Worm (Caenorhabditis elegans) whole organism, early embryonic: ENCODE data around the gene fbxb-98.
"Not testable (repeated sequence)": the region's sequence is repeated elsewhere in the genome, so short reads cannot be mapped to it uniquely, and the experiment has no call there.

Experiments used
- B0310.2 ChIP-seq: sonication (generic microtip); optimal IDR thresholded peaks from 2 replicates; lab custom pipeline; 2016; ENCODE audit warnings: mild to moderate bottlenecking, missing genetic modification characterization, missing compliant biosample characterization
- F13C5.2 ChIP-seq: sonication (generic microtip); optimal IDR thresholded peaks from 2 replicates; lab custom pipeline; 2017; ENCODE audit warnings: mild to moderate bottlenecking, missing genetic modification characterization, inconsistent platforms, missing compliant biosample characterization
- aly-1 ChIP-seq: sonication (generic microtip); optimal IDR thresholded peaks from 2 replicates; lab custom pipeline; 2016; ENCODE audit warnings: missing genetic modification characterization, missing compliant biosample characterization
- ama-1 ChIP-seq: fragments of 150-350 bp; optimal IDR thresholded peaks from 2 replicates; lab custom pipeline; 2014
- ceh-13 ChIP-seq: fragments of 200-800 bp; sonication (Bioruptor generic); optimal IDR thresholded peaks from 2 replicates; lab custom pipeline; 2018; ENCODE audit warnings: mild to moderate bottlenecking, missing genetic modification characterization, missing compliant biosample characterization
- ceh-36 ChIP-seq: sonication (generic microtip); optimal IDR thresholded peaks from 2 replicates; lab custom pipeline; 2016; ENCODE audit warnings: missing genetic modification characterization, inconsistent platforms, missing compliant biosample characterization
- ets-7 ChIP-seq: sonication (generic microtip); optimal IDR thresholded peaks from 2 replicates; lab custom pipeline; 2016; ENCODE audit warnings: missing genotype, missing genetic modification characterization, missing compliant biosample characterization
- flt-1 ChIP-seq: fragments of 200-800 bp; sonication (Bioruptor generic); IDR thresholded peaks from 2 replicates; pipeline ENCODE4 v1.3.6; 2022; ENCODE audit warnings: missing genetic modification characterization, missing compliant biosample characterization
- hmbx-1 ChIP-seq: sonication (generic microtip); optimal IDR thresholded peaks from 2 replicates; lab custom pipeline; 2016; ENCODE audit warnings: mild to moderate bottlenecking, missing genetic modification characterization, missing compliant biosample characterization
- hmg-4 ChIP-seq: fragments of 200-800 bp; sonication (Bioruptor generic); optimal IDR thresholded peaks from 2 replicates; lab custom pipeline; 2018; ENCODE audit warnings: mild to moderate bottlenecking, missing genetic modification characterization, missing compliant biosample characterization
- hnd-1 ChIP-seq: sonication (generic microtip); optimal IDR thresholded peaks from 2 replicates; lab custom pipeline; 2016; ENCODE audit warnings: missing genetic modification characterization, missing compliant biosample characterization
- pes-1 ChIP-seq: fragments of 200-800 bp; sonication (Bioruptor generic); IDR thresholded peaks from 2 replicates; pipeline ENCODE4 v1.3.6; 2022; ENCODE audit warnings: missing genetic modification reagents, missing genetic modification characterization, missing compliant biosample characterization
- scrt-1 ChIP-seq: fragments of 200-800 bp; sonication (Bioruptor generic); IDR thresholded peaks from 2 replicates; pipeline ENCODE4 v1.3.6; 2022; ENCODE audit warnings: missing genetic modification characterization, missing compliant biosample characterization
- sea-1 ChIP-seq: fragments of 200-800 bp; sonication (Bioruptor generic); conservative IDR thresholded peaks from 2 replicates; pipeline ENCODE4 v1.3.6; 2022; ENCODE audit warnings: missing genetic modification characterization, missing compliant biosample characterization
- tbx-11 ChIP-seq: fragments of 200-800 bp; sonication (Bioruptor generic); IDR thresholded peaks from 2 replicates; pipeline ENCODE4 v1.3.6; 2022; ENCODE audit warnings: missing genetic modification characterization, missing compliant biosample characterization
- tbx-37 ChIP-seq: fragments of 200-800 bp; sonication (Bioruptor generic); conservative IDR thresholded peaks from 2 replicates; pipeline ENCODE4 v1.3.6; 2022; ENCODE audit warnings: missing genetic modification reagents, missing genetic modification characterization, missing compliant biosample characterization
- tra-4 ChIP-seq: sonication (generic microtip); optimal IDR thresholded peaks from 2 replicates; lab custom pipeline; 2017; ENCODE audit warnings: missing genetic modification characterization, missing compliant biosample characterization

Gene fbxb-98

DNA sequence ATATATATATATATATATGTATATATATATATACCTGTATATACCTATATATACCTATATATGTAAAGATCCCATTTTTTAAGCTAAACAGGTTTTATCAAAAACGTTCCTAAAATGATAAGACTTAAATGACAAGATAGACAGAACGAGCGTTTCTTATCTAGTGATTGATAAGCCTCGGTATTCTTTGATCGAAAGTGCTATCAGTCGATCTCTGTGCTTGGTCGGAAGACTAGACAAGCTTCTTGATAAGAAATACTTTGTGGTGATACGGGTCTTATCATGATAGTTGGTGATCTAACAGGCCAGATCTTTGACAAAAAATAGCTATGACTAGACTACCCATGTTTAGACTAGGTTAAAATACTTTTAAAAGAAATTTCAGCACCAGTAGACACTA lies 10.7 kb upstream of the fbxb-98 start:
- TF ChIP-seq tbx-11 (GFP tag; lab: Robert Waterston, UW), result no peak
- no peak for TF ChIP-seq scrt-1 (GFP tag; lab: Robert Waterston, UW)
- TF ChIP-seq ceh-36 (tag; lab: Kevin White, UChicago), result no peak
- TF ChIP-seq ets-7 (tag; lab: Kevin White, UChicago), result no peak
- no peak for TF ChIP-seq hnd-1
- no peak for TF ChIP-seq flt-1 (GFP tag; lab: Robert Waterston, UW)
- no peak for TF ChIP-seq hmbx-1 (tag; lab: Kevin White, UChicago)
- no peak for TF ChIP-seq sea-1 (GFP tag; lab: Robert Waterston, UW)
- no peak for TF ChIP-seq tra-4 (tag; lab: Kevin White, UChicago)
- no peak for TF ChIP-seq aly-1 (tag; lab: Kevin White, UChicago)
- no peak for TF ChIP-seq tbx-37 (GFP tag; lab: Robert Waterston, UW)
- TF ChIP-seq hmg-4 (GFP tag; lab: Kevin White, UChicago), result no peak
- TF ChIP-seq ceh-13, result no peak
- TF ChIP-seq F13C5.2 (tag; lab: Kevin White, UChicago), result no peak
- TF ChIP-seq pes-1 (GFP tag; lab: Robert Waterston, UW), result no peak
- TF ChIP-seq ama-1 (lab: Kevin White, UChicago), result no peak
- TF ChIP-seq B0310.2 (tag; lab: Kevin White, UChicago), result no peak

DNA sequence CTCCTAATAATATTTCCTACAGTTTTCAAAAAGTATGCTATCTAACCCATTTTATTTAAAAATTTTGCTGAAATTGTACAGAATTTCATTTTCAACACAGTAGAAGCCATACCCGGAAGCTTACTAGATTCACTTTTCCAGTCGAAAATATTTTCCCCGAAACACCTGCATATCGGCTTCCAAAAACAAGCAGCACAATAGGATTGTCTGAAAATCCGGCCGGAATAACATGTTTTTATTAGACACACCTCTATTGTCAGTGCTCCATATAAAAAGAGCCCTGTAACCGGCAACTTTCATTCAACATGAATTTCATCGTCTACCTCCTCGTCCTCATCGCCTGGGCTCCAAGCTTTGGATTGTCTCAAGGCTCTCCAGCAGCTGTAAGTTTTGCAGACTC lies 9.9 kb upstream of the fbxb-98 start, which contains the start of gene C52E2.2:
C52E2.2 (plus strand) TSS at position 301 of the 400 bp plus-strand sequence.
- no peak for TF ChIP-seq hnd-1
- TF ChIP-seq F13C5.2 (tag; lab: Kevin White, UChicago), result no peak

DNA sequence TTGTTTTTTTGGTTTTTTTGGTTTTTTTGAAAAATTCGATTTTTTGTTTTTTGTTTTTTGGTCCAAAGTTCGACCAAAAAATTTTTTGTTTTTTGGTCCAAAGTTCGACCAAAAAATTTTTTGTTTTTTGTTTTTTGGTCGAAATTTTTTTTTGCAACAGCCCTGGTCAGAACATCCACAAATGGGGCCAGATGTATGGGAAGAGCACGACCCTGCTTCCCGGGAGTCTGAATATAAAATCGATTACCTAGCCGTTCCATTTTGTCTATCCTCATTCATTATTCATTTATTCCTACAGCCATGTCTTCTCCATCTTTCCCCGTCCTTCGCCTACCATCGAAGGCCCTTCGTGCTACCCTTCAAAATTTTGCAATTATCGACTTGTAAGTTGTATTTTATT lies 8.3 kb upstream of the fbxb-98 start, which contains the start of gene fbxb-95:
fbxb-95 (plus strand) TSS at position 301 of the 400 bp plus-strand sequence.
- not testable (repeated sequence) for TF ChIP-seq pes-1 (GFP tag; lab: Robert Waterston, UW); ceh-13; hmg-4 (GFP tag; lab: Kevin White, UChicago)

DNA sequence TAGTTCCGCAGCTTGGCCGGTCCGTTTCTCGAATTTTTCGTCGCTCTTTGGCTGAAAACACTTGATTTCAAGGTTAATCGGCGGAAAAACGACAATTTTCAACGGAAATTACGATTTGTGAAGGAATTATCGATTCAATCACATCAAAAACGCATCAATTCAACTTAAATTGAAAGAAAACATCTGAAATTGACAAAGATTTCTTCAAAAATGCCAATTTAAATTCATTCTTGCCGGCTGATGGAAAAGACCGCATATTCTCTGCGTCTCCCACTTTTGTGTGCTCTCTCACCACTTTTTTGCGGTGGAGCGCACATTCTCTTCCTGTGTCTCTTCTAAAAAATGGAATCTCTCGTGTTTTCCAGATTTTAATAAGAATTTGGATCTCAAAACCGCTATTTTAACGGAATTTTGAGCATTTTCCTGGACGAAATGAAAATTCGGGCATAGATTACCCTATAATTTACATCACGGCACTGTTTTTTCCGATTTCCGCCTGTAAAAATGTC lies 1.1 kb upstream of the fbxb-98 start, which contains the start of gene C16C4.18:
C16C4.18 (minus strand) TSS at position 51 of the 509 bp plus-strand sequence.
- TF ChIP-seq B0310.2 (tag; lab: Kevin White, UChicago); ama-1 (lab: Kevin White, UChicago); hnd-1: not testable (repeated sequence)

DNA sequence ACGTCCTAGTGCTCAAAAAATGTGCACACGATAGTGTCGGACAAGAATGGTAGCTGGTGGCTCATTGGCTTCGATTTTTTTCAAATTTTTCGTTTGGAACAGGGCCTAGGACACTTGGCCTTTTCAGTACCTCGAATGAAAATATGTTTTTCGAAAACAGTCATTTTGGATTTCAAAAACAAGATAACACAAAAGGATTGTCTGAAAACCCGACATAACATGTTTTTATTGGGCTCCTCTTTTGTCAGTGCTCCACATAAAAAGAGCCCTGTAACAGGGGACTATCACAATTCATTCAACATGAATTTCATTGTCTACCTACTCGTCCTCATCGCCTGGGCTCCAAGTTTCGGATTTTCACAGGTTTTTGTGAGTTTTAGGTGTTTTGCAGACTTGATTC lies 1.8 kb downstream of the fbxb-98 start, which contains the start of gene C16C4.17:
C16C4.17 (plus strand) TSS at position 301 of the 400 bp plus-strand sequence.
- TF ChIP-seq B0310.2 (tag; lab: Kevin White, UChicago) (no peak), hnd-1 (no peak), ets-7 (tag; lab: Kevin White, UChicago) (no peak), tra-4 (tag; lab: Kevin White, UChicago) (no peak), sea-1 (GFP tag; lab: Robert Waterston, UW) (no peak), pes-1 (GFP tag; lab: Robert Waterston, UW) (no peak), ama-1 (lab: Kevin White, UChicago) (no peak), hmbx-1 (tag; lab: Kevin White, UChicago) (no peak), hmg-4 (GFP tag; lab: Kevin White, UChicago) (no peak), aly-1 (tag; lab: Kevin White, UChicago) (no peak), ceh-13 (no peak), scrt-1 (GFP tag; lab: Robert Waterston, UW) (no peak), tbx-11 (GFP tag; lab: Robert Waterston, UW) (no peak), tbx-37 (GFP tag; lab: Robert Waterston, UW) (no peak), ceh-36 (tag; lab: Kevin White, UChicago) (no peak), F13C5.2 (tag; lab: Kevin White, UChicago) (no peak), flt-1 (GFP tag; lab: Robert Waterston, UW) (no peak)

DNA sequence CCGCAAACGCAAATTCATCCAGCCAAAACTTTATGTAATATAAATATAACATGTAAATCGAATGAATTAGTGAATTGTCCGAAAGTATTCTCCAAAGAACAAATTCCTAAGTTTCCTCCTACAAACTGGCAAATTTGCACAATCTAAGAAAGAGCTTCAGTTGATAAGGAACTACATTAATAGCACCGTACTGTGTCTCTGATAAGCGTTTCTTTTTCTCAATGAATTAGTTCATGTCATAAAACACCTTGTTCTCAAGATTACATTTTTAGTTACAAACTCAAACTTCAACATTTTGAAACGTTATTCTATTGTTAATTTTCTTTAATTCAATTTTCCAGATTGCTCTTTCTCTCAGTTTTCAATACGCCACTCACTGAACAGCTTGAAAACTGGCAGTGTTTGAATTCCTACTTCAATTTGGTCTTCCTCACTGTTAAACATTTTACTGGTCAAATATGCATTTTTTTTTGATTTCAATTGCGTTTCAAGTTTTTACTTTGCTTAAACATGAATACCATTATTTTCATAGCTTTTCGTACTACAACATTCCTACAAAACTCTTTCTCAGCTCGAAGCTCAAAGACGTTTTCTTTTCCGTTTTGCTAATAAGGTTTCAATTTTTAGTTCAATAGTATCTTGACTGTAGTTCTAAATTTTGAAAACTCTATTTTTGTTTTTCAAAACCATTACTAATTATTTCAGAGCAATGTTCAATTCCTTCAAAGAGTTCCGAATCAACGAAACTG lies 3.4 kb downstream of the fbxb-98 start, which contains the start of gene math-15:
math-15 (plus strand) TSS at position 699 of the 749 bp plus-strand sequence.
- no peak for TF ChIP-seq flt-1 (GFP tag; lab: Robert Waterston, UW)
- no peak for TF ChIP-seq tra-4 (tag; lab: Kevin White, UChicago)
- TF ChIP-seq tbx-11 (GFP tag; lab: Robert Waterston, UW), result no peak
- no peak for TF ChIP-seq hnd-1
- TF ChIP-seq ceh-13, result no peak
- no peak for TF ChIP-seq ceh-36 (tag; lab: Kevin White, UChicago)
- no peak for TF ChIP-seq ama-1 (lab: Kevin White, UChicago)
- no peak for TF ChIP-seq B0310.2 (tag; lab: Kevin White, UChicago)

DNA sequence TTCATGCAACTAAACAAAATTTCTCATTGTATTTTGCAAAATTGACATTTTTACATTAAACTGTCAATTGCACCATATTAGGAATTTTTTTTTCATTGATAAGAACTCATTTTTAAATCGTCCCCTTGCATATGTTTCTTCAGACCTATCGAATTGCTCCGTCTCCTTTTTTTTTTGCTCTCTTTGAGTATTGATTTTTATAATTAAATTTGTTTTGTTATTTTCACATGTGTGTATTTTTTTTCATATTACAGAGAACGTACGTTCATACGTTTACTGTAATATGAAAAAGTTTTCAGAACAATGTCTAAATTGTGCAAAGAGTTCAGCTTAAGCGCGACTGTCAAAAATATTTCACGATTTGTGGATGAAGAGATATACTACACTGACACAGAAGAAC lies 6.7 kb downstream of the fbxb-98 start, which contains the start of gene math-14:
math-14 (plus strand) TSS at position 301 of the 400 bp plus-strand sequence.
- no peak for TF ChIP-seq aly-1 (tag; lab: Kevin White, UChicago)
- TF ChIP-seq flt-1 (GFP tag; lab: Robert Waterston, UW), result no peak
- TF ChIP-seq B0310.2 (tag; lab: Kevin White, UChicago), result no peak
- no peak for TF ChIP-seq hmbx-1 (tag; lab: Kevin White, UChicago)
- no peak for TF ChIP-seq hnd-1
- TF ChIP-seq ama-1 (lab: Kevin White, UChicago), result no peak
- no peak for TF ChIP-seq ceh-36 (tag; lab: Kevin White, UChicago)
- no peak for TF ChIP-seq tbx-37 (GFP tag; lab: Robert Waterston, UW)
- TF ChIP-seq scrt-1 (GFP tag; lab: Robert Waterston, UW), result no peak
- TF ChIP-seq tra-4 (tag; lab: Kevin White, UChicago), result no peak
- no peak for TF ChIP-seq ets-7 (tag; lab: Kevin White, UChicago)
- TF ChIP-seq sea-1 (GFP tag; lab: Robert Waterston, UW), result no peak
- TF ChIP-seq hmg-4 (GFP tag; lab: Kevin White, UChicago), result no peak
- no peak for TF ChIP-seq ceh-13
